Fruit fly (Drosophila melanogaster) whole organism, embryonic: ENCODE data around the gene CG14627.
A peak's percentile ranks its signal among the peaks of the same experiment; 100 is the strongest.

ENCODE experiments used
- Ada2b ChIP-seq: fragments of 200-800 bp; sonication (Bioruptor generic); IDR thresholded peaks from 2 replicates; pipeline ENCODE4 v1.3.6; 2022; ENCODE audit warnings: missing biosample characterization, missing genetic modification characterization
- Aef1 ChIP-seq: fragments of 200-800 bp; sonication (Bioruptor generic); IDR thresholded peaks from 3 replicates; pipeline ENCODE4 v1.3.6; 2022; ENCODE audit warnings: missing biosample characterization, missing genetic modification characterization
- Awh ChIP-seq: fragments of 200-800 bp; sonication (Bioruptor generic); IDR thresholded peaks from 2 replicates; pipeline ENCODE4, ENCODE4 v1.3.6; 2022; ENCODE audit warnings: missing biosample characterization, missing genetic modification characterization
- CG10147 ChIP-seq: fragments of 200-800 bp; sonication (Bioruptor generic); optimal IDR thresholded peaks from 2 replicates; lab custom pipeline; 2019; ENCODE audit warnings: missing biosample characterization, mild to moderate bottlenecking, missing genetic modification characterization, moderate library complexity
- CG10321 ChIP-seq: fragments of 200-800 bp; sonication (Bioruptor generic); IDR thresholded peaks from 2 replicates; pipeline ENCODE4 v1.3.6; 2022; ENCODE audit warnings: missing biosample characterization, missing genetic modification characterization
- CG11504 ChIP-seq: fragments of 200-800 bp; sonication (Bioruptor generic); optimal IDR thresholded peaks from 3 replicates; lab custom pipeline; 2019; ENCODE audit warnings: missing biosample characterization, mild to moderate bottlenecking, missing genetic modification characterization, moderate library complexity
- CG11723 ChIP-seq: fragments of 200-800 bp; sonication (Bioruptor generic); optimal IDR thresholded peaks from 2 replicates; lab custom pipeline; 2017; ENCODE audit warnings: missing biosample characterization, mild to moderate bottlenecking, missing genetic modification characterization
- CG12391 ChIP-seq: fragments of 200-800 bp; sonication (Bioruptor generic); optimal IDR thresholded peaks from 3 replicates; lab custom pipeline; 2018; ENCODE audit warnings: missing biosample characterization, mild to moderate bottlenecking, missing genetic modification characterization, moderate library complexity
- CG13424 ChIP-seq: fragments of 200-800 bp; sonication (Bioruptor generic); optimal IDR thresholded peaks from 2 replicates; lab custom pipeline; 2019; ENCODE audit warnings: missing biosample characterization, mild to moderate bottlenecking, missing genetic modification characterization, moderate library complexity
- CG13775 ChIP-seq: fragments of 200-800 bp; sonication (Bioruptor generic); optimal IDR thresholded peaks from 3 replicates; lab custom pipeline; 2017; ENCODE audit warnings: missing biosample characterization, mild to moderate bottlenecking, missing genetic modification characterization
- CG15479 ChIP-seq: fragments of 200-800 bp; sonication (Bioruptor generic); optimal IDR thresholded peaks from 3 replicates; lab custom pipeline; 2019; ENCODE audit warnings: missing biosample characterization, mild to moderate bottlenecking, missing genetic modification characterization, moderate library complexity
- CG15514 ChIP-seq: fragments of 200-800 bp; sonication (Bioruptor generic); optimal IDR thresholded peaks from 3 replicates; lab custom pipeline; 2017; ENCODE audit warnings: missing biosample characterization, missing genetic modification characterization, mild to moderate bottlenecking, moderate library complexity, missing genetic modification reagents
- CG17802 ChIP-seq: fragments of 200-800 bp; sonication (Bioruptor generic); optimal IDR thresholded peaks from 2 replicates; lab custom pipeline; 2018; ENCODE audit warnings: missing biosample characterization, mild to moderate bottlenecking, missing genetic modification characterization, moderate library complexity
- CG17829 ChIP-seq: fragments of 200-800 bp; optimal IDR thresholded peaks from 2 replicates; lab custom pipeline; 2019; ENCODE audit warnings: missing biosample characterization, mild to moderate bottlenecking, missing genetic modification characterization, moderate library complexity
- CG32532 ChIP-seq: fragments of 200-800 bp; sonication (Bioruptor generic); IDR thresholded peaks from 2 replicates; pipeline ENCODE4 v1.3.6; 2022; ENCODE audit warnings: missing biosample characterization, missing genetic modification characterization
- CG3281 ChIP-seq: fragments of 200-800 bp; sonication (Bioruptor generic); optimal IDR thresholded peaks from 3 replicates; lab custom pipeline; 2017; ENCODE audit warnings: missing biosample characterization, mild to moderate bottlenecking, missing genetic modification characterization
- CG5953 ChIP-seq: fragments of 200-800 bp; sonication (Bioruptor generic); IDR thresholded peaks from 2 replicates; pipeline ENCODE4 v1.3.6; 2022; ENCODE audit warnings: missing biosample characterization, missing genetic modification characterization
- CG6654 ChIP-seq: fragments of 200-800 bp; sonication (Bioruptor generic); optimal IDR thresholded peaks from 2 replicates; lab custom pipeline; 2017; ENCODE audit warnings: missing biosample characterization, mild to moderate bottlenecking, missing genetic modification characterization
- Hr51 ChIP-seq, 2 experiments: fragments of 200-800 bp; sonication (Bioruptor generic); optimal IDR thresholded peaks; 2 replicates in 1 of 2; 3 replicates in 1 of 2; lab custom pipeline; 2016 to 2018; ENCODE audit warnings: missing biosample characterization in 2 of 2, missing genetic modification characterization in 2 of 2, mild to moderate bottlenecking in 1 of 2, moderate library complexity in 1 of 2
- Meics ChIP-seq: fragments of 200-800 bp; sonication (Bioruptor generic); optimal IDR thresholded peaks from 2 replicates; lab custom pipeline; 2017; ENCODE audit warnings: missing biosample characterization, mild to moderate bottlenecking, missing genetic modification characterization
- Nf-YB ChIP-seq: fragments of 200-800 bp; sonication (Bioruptor generic); optimal IDR thresholded peaks from 3 replicates; lab custom pipeline; 2019; ENCODE audit warnings: missing biosample characterization, mild to moderate bottlenecking, missing genetic modification characterization, moderate library complexity
- Nf-YC ChIP-seq: fragments of 200-800 bp; optimal IDR thresholded peaks from 3 replicates; lab custom pipeline; 2019; ENCODE audit warnings: missing biosample characterization, mild to moderate bottlenecking, missing genetic modification characterization, moderate library complexity
- Sry-β ChIP-seq: fragments of 200-800 bp; sonication (Bioruptor generic); optimal IDR thresholded peaks from 2 replicates; lab custom pipeline; 2018; ENCODE audit warnings: missing biosample characterization, mild to moderate bottlenecking, missing genetic modification characterization, moderate library complexity
- bigmax ChIP-seq: fragments of 200-800 bp; sonication (Bioruptor generic); optimal IDR thresholded peaks from 2 replicates; lab custom pipeline; 2018; ENCODE audit warnings: missing biosample characterization, mild to moderate bottlenecking, missing genetic modification characterization
- chif ChIP-seq, 2 experiments: fragments of 200-800 bp; sonication (Bioruptor generic); optimal IDR thresholded peaks; 3 replicates each; lab custom pipeline; 2016; ENCODE audit warnings: missing biosample characterization in 2 of 2, missing genetic modification characterization in 2 of 2
- gfzf ChIP-seq: fragments of 200-800 bp; sonication (Bioruptor generic); optimal IDR thresholded peaks from 2 replicates; lab custom pipeline; 2016; ENCODE audit warnings: missing biosample characterization, mild to moderate bottlenecking, missing genetic modification characterization, moderate library complexity
- grn ChIP-seq: fragments of 200-800 bp; sonication (Bioruptor generic); optimal IDR thresholded peaks from 3 replicates; lab custom pipeline; 2017; ENCODE audit warnings: missing biosample characterization, missing genetic modification characterization
- nerfin-1 ChIP-seq: fragments of 200-800 bp; sonication (Bioruptor generic); optimal IDR thresholded peaks from 3 replicates; lab custom pipeline; 2019; ENCODE audit warnings: missing biosample characterization, mild to moderate bottlenecking, missing genetic modification characterization, moderate library complexity
- oc ChIP-seq: fragments of 200-800 bp; sonication (Bioruptor generic); optimal IDR thresholded peaks from 2 replicates; lab custom pipeline; 2018; ENCODE audit warnings: missing biosample characterization, mild to moderate bottlenecking, missing genetic modification characterization, moderate library complexity
- row ChIP-seq: fragments of 200-800 bp; sonication (Bioruptor generic); IDR thresholded peaks from 3 replicates; pipeline ENCODE4 v1.3.6; 2022; ENCODE audit warnings: missing biosample characterization, missing genetic modification characterization
- scrt ChIP-seq: fragments of 200-800 bp; sonication (Bioruptor generic); optimal IDR thresholded peaks from 2 replicates; lab custom pipeline; 2018; ENCODE audit warnings: missing biosample characterization, mild to moderate bottlenecking, missing genetic modification characterization, moderate library complexity
- stwl ChIP-seq: fragments of 200-800 bp; sonication (Bioruptor generic); optimal IDR thresholded peaks from 3 replicates; lab custom pipeline; 2018; ENCODE audit warnings: missing biosample characterization, mild to moderate bottlenecking, missing genetic modification characterization, moderate library complexity
- tup ChIP-seq: fragments of 200-800 bp; sonication (Bioruptor generic); optimal IDR thresholded peaks from 2 replicates; lab custom pipeline; 2016; ENCODE audit warnings: missing biosample characterization, mild to moderate bottlenecking, missing genetic modification characterization, moderate library complexity

The CG14627 gene

DNA sequence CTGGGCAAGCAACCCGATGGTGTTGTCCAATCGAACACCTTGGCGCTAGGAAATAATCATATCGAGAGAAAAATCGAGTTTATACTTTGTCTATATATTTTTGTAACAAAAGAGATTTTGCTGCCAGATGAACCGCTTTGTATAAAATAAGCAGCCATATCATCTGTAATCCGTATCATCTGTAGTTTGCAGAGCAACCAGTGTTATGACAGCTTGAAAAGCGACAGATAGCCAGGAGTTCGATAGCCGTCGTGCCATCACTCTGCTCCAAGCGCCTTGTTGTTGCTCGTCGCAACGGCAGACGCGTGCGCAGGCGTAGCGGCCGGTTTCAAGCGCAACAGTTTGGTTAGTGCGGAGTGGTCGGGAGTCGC lies 46.4 kb upstream of the CG14627 start (continued):
- TF ChIP-seq Sry-β (GFP tag; lab: Kevin White, UChicago), result peak; percentile 95
- peak; percentile 2 for TF ChIP-seq CG10147
- TF ChIP-seq CG10321 (GFP tag; lab: Robert Waterston, UW), result no peak
- TF ChIP-seq gfzf, result no peak
- peak; percentile 2 for TF ChIP-seq CG15514 (GFP tag; lab: Kevin White, UChicago)
- peak; percentile 3 for TF ChIP-seq CG17829 (tag; lab: Kevin White, UChicago)
- peak in 1 of 2 experiments; percentile 8 for TF ChIP-seq chif (GFP tag; optimal IDR thresholded peaks at IDR 0.05; lab: Kevin White, UChicago)
- peak; percentile 6 for TF ChIP-seq nerfin-1 (tag; lab: Kevin White, UChicago)
- TF ChIP-seq Meics (GFP tag; lab: Kevin White, UChicago), result peak; percentile 36
- peak; percentile 36 for TF ChIP-seq CG11504 (tag; lab: Kevin White, UChicago)
- TF ChIP-seq CG6654 (GFP tag; lab: Kevin White, UChicago), result no peak
- TF ChIP-seq Hr51 (GFP tag; optimal IDR thresholded peaks at IDR 0.05; lab: Kevin White, UChicago), result peak in 1 of 2 experiments; percentile 31
- TF ChIP-seq CG12391 (tag; lab: Kevin White, UChicago), result peak; percentile 6
- no peak for TF ChIP-seq tup (GFP tag; lab: Kevin White, UChicago)
- TF ChIP-seq scrt, result peak; percentile 74
- no peak for TF ChIP-seq bigmax (GFP tag; lab: Kevin White, UChicago)

DNA sequence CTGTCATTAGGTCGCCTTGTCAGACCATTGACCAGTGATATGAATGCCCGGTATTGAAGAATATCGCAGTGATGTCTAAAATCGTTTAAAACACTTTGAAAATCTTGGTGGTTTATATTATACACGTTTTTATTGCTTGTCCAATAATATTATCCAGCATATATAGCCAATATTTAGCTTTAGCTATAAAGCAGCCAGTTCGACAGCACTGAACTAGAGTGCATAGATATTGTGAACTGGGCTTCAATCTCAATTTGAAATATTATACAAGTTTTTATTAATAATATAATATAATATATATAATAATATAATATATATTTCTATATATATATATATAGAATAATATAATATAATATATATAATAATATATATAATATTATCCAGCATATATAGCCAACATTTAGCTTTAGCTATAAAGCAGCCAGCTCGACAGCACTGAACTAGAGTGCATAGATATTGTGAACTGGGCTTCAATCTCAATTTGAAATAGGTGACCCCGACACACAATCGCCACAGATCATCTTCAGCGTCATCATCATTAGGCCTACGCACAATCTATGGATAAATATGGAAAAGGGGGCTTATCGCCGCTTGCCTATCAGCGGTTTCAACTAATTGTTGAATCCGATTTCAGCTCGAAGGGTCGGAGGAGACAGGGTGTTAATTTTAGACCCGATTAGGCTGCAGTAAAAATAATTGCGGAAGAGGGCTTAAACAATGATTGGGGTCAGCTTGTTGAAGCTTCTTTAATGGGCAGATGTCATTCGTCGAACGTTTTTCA lies 38.7 kb upstream of the CG14627 start:
- TF ChIP-seq CG5953 (GFP tag; lab: Robert Waterston, UW) (no peak), row (peak; percentile 53), grn (GFP tag; lab: Kevin White, UChicago) (peak; percentile 57), oc (peak; percentile 27), CG13775 (no peak), nerfin-1 (tag; lab: Kevin White, UChicago) (no peak), CG11723 (GFP tag; lab: Kevin White, UChicago) (no peak), CG15479 (GFP tag; lab: Kevin White, UChicago) (peak; percentile 11), Awh (GFP tag; lab: Robert Waterston, UW) (peak; percentile 87), CG13424 (tag; lab: Kevin White, UChicago) (no peak), Aef1 (GFP tag; lab: Robert Waterston, UW) (no peak), CG17802 (peak; percentile 59), Sry-β (GFP tag; lab: Kevin White, UChicago) (peak; percentile 78)

DNA sequence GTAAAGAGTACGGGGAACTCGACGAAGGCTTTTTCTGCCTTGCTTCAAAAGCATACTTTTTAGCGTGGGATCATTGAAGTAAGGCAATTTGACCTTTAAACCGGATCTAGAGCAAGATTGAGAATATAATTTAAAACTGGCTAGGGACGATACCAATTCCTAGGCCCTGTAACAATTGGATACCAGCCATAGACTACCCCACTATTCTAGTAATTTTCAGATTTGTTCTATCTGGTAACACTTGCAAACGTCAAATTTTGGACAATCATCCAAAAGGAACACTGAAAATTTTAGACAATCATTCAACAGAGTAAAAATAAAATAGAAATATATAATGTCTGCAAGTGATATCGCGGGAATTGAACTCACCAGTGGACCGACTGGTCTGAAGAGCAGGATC lies 36.1 kb upstream of the CG14627 start, which contains the start of gene CG14628:
Gene CG14628 (plus strand): TSS at position 301 of the 400 bp plus-strand sequence.
- TF ChIP-seq stwl (tag; lab: Kevin White, UChicago) (peak; percentile 8), CG32532 (GFP tag; lab: Robert Waterston, UW) (no peak), CG3281 (GFP tag; lab: Kevin White, UChicago) (no peak)

DNA sequence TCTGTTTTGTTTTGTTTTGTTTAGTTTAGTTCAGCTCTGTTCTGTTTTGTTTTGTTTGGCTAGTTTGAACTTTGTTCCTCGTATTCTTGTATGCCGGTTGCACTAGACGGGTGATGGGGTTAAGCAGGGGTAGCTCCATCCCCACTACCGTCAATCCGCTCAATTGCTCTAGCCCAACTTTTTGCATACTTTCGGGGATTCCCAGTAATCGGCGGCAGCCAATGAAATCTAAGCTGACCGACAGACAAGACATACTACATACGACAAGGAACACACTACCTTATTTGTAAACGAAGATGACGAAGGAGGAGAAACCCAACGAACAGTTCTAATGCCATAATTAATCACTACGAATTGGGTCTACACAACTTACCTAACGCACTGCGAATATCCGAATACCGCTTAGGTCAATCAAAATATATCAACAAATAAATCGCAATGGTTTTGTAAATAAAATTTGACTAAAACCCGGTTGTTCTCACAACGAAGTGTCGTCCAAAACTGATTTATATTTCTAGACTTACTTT lies 19.4 kb upstream of the CG14627 start, which contains the start of gene eIF4E7:
Gene eIF4E7 (minus strand): TSS at position 477 of the 527 bp plus-strand sequence.
- TF ChIP-seq Nf-YB (GFP tag; lab: Kevin White, UChicago), result peak; percentile 84
- no peak for TF ChIP-seq Ada2b
- TF ChIP-seq Nf-YC, result peak; percentile 65
